Worm (Caenorhabditis elegans) whole organism, late embryonic: ENCODE data around the gene C03B1.1.

Experiments used
- C08G9.2 ChIP-seq: sonication (generic microtip); optimal IDR thresholded peaks from 2 replicates; lab custom pipeline; 2016; ENCODE audit warnings: mild to moderate bottlenecking, missing genetic modification characterization, moderate library complexity, missing compliant biosample characterization
- F13H6.1 ChIP-seq: sonication (generic microtip); optimal IDR thresholded peaks from 2 replicates; lab custom pipeline; 2016; ENCODE audit warnings: missing genetic modification characterization, missing compliant biosample characterization
- K02D7.2 ChIP-seq: sonication (generic microtip); optimal IDR thresholded peaks from 2 replicates; lab custom pipeline; 2017; ENCODE audit warnings: mild to moderate bottlenecking, missing genetic modification characterization, missing compliant biosample characterization
- T23F11.4 ChIP-seq: fragments of 200-800 bp; sonication (Bioruptor generic); optimal IDR thresholded peaks from 2 replicates; lab custom pipeline; 2018; ENCODE audit warnings: mild to moderate bottlenecking, missing genetic modification characterization, missing compliant biosample characterization
- Y22D7AL.16 ChIP-seq: sonication (generic microtip); optimal IDR thresholded peaks from 2 replicates; lab custom pipeline; 2016; ENCODE audit warnings: missing genetic modification characterization, missing compliant biosample characterization
- ahr-1 ChIP-seq: sonication (generic microtip); optimal IDR thresholded peaks from 2 replicates; lab custom pipeline; 2016; ENCODE audit warnings: missing genetic modification characterization, missing compliant biosample characterization
- ama-1 ChIP-seq: fragments of 150-350 bp; optimal IDR thresholded peaks from 2 replicates; lab custom pipeline; 2014
- ceh-19 ChIP-seq: fragments of 200-800 bp; sonication (Bioruptor generic); optimal IDR thresholded peaks from 2 replicates; lab custom pipeline; 2018; ENCODE audit warnings: mild to moderate bottlenecking, missing genetic modification characterization, missing compliant biosample characterization
- ceh-2 ChIP-seq: sonication (generic microtip); optimal IDR thresholded peaks from 2 replicates; lab custom pipeline; 2016; ENCODE audit warnings: missing genotype, missing genetic modification characterization, missing compliant biosample characterization
- ceh-24 ChIP-seq: sonication (generic microtip); optimal IDR thresholded peaks from 2 replicates; lab custom pipeline; 2016; ENCODE audit warnings: mild to moderate bottlenecking, missing genetic modification characterization, missing compliant biosample characterization
- ceh-30 ChIP-seq: fragments of 150-350 bp; optimal IDR thresholded peaks from 2 replicates; lab custom pipeline; 2014; ENCODE audit warnings: missing biosample characterization, missing genetic modification characterization
- ceh-31 ChIP-seq: sonication (generic microtip); optimal IDR thresholded peaks from 2 replicates; lab custom pipeline; 2016; ENCODE audit warnings: missing genetic modification characterization, missing compliant biosample characterization
- ceh-48 ChIP-seq: sonication (generic microtip); optimal IDR thresholded peaks from 2 replicates; lab custom pipeline; 2016; ENCODE audit warnings: missing genetic modification characterization, inconsistent platforms, missing compliant biosample characterization
- che-1 ChIP-seq: sonication (generic microtip); optimal IDR thresholded peaks from 2 replicates; lab custom pipeline; 2016; ENCODE audit warnings: mild to moderate bottlenecking, missing genetic modification characterization, missing compliant biosample characterization
- dve-1 ChIP-seq: sonication (generic microtip); optimal IDR thresholded peaks from 2 replicates; lab custom pipeline; 2017; ENCODE audit warnings: antibody characterized with exemption, mild to moderate bottlenecking, missing genetic modification characterization, missing compliant biosample characterization
- ets-4 ChIP-seq: sonication (generic microtip); optimal IDR thresholded peaks from 2 replicates; lab custom pipeline; 2016; ENCODE audit warnings: missing genetic modification characterization, missing compliant biosample characterization
- eyg-1 ChIP-seq: sonication (generic microtip); optimal IDR thresholded peaks from 2 replicates; lab custom pipeline; 2016; ENCODE audit warnings: missing genotype, missing genetic modification characterization, missing compliant biosample characterization
- fax-1 ChIP-seq: sonication (generic microtip); optimal IDR thresholded peaks from 2 replicates; lab custom pipeline; 2016; ENCODE audit warnings: missing genotype, missing genetic modification characterization, missing compliant biosample characterization
- fkh-10 ChIP-seq: fragments of 150-350 bp; optimal IDR thresholded peaks from 2 replicates; lab custom pipeline; 2014; ENCODE audit warnings: missing biosample characterization, missing genetic modification reagents, missing genetic modification characterization
- fkh-6 ChIP-seq: sonication (generic microtip); optimal IDR thresholded peaks from 2 replicates; lab custom pipeline; 2016; ENCODE audit warnings: missing genetic modification characterization, missing compliant biosample characterization
- hlh-15 ChIP-seq: sonication (generic microtip); optimal IDR thresholded peaks from 2 replicates; lab custom pipeline; 2016; ENCODE audit warnings: missing genetic modification characterization, missing compliant biosample characterization
- hlh-30 ChIP-seq: sonication (generic microtip); optimal IDR thresholded peaks from 2 replicates; lab custom pipeline; 2017; ENCODE audit warnings: antibody characterized with exemption, missing genetic modification characterization, missing compliant biosample characterization; ENCODE audit not compliant: insufficient read depth
- hlh-8 ChIP-seq: sonication (generic microtip); optimal IDR thresholded peaks from 2 replicates; lab custom pipeline; 2016; ENCODE audit warnings: missing genotype, missing genetic modification characterization, missing compliant biosample characterization
- lim-6 ChIP-seq: sonication (generic microtip); optimal IDR thresholded peaks from 2 replicates; lab custom pipeline; 2016; ENCODE audit warnings: missing genetic modification characterization, missing compliant biosample characterization
- lin-11 ChIP-seq: fragments of 200-800 bp; sonication (Bioruptor generic); optimal IDR thresholded peaks from 2 replicates; lab custom pipeline; 2018; ENCODE audit warnings: mild to moderate bottlenecking, missing genetic modification characterization, missing compliant biosample characterization
- nhr-11 ChIP-seq: fragments of 150-350 bp; optimal IDR thresholded peaks from 2 replicates; lab custom pipeline; 2014; ENCODE audit warnings: missing biosample characterization, missing genetic modification characterization
- nhr-232 ChIP-seq: sonication (generic microtip); optimal IDR thresholded peaks from 2 replicates; lab custom pipeline; 2016; ENCODE audit warnings: missing genetic modification characterization, missing compliant biosample characterization
- npax-4 ChIP-seq: sonication (generic microtip); optimal IDR thresholded peaks from 2 replicates; lab custom pipeline; 2016; ENCODE audit warnings: missing genetic modification characterization, missing compliant biosample characterization
- odd-2 ChIP-seq: sonication (generic microtip); optimal IDR thresholded peaks from 2 replicates; lab custom pipeline; 2017; ENCODE audit warnings: antibody characterized with exemption, mild to moderate bottlenecking, missing genetic modification characterization, missing compliant biosample characterization
- pax-1 ChIP-seq: fragments of 150-350 bp; optimal IDR thresholded peaks from 2 replicates; lab custom pipeline; 2014; ENCODE audit warnings: missing biosample characterization, missing genetic modification characterization
- pha-4 ChIP-seq: fragments of 150-350 bp; optimal IDR thresholded peaks from 2 replicates; lab custom pipeline; 2018; ENCODE audit warnings: missing biosample characterization, missing genetic modification reagents, missing genetic modification characterization
- ref-2 ChIP-seq: sonication (generic microtip); optimal IDR thresholded peaks from 2 replicates; lab custom pipeline; 2016; ENCODE audit warnings: missing genetic modification characterization, missing compliant biosample characterization
- sdc-2 ChIP-seq: sonication (generic microtip); optimal IDR thresholded peaks from 2 replicates; lab custom pipeline; 2016; ENCODE audit warnings: missing genotype, missing genetic modification characterization, missing compliant biosample characterization
- sox-4 ChIP-seq: sonication (generic microtip); optimal IDR thresholded peaks from 2 replicates; lab custom pipeline; 2017; ENCODE audit warnings: mild to moderate bottlenecking, missing genetic modification characterization, inconsistent platforms, missing compliant biosample characterization
- syd-9 ChIP-seq: sonication (generic microtip); optimal IDR thresholded peaks from 2 replicates; lab custom pipeline; 2016; ENCODE audit warnings: mild to moderate bottlenecking, missing genetic modification characterization, moderate library complexity, missing compliant biosample characterization
- tbx-7 ChIP-seq: sonication (generic microtip); optimal IDR thresholded peaks from 2 replicates; lab custom pipeline; 2016; ENCODE audit warnings: missing genotype, missing genetic modification characterization, missing compliant biosample characterization
- ttx-3 ChIP-seq: sonication (generic microtip); optimal IDR thresholded peaks from 2 replicates; lab custom pipeline; 2016; ENCODE audit warnings: missing genetic modification reagents, missing genetic modification characterization, missing compliant biosample characterization
- unc-3 ChIP-seq, 2 experiments: fragments of 200-800 bp in 1 of 2; sonication (Bioruptor generic) in 1 of 2; sonication (generic microtip) in 1 of 2; conservative IDR thresholded peaks in 1 of 2; optimal IDR thresholded peaks in 1 of 2; 2 replicates each; pipeline versions ENCODE4 v1.3.6 to Lab custom; 2016 to 2022; ENCODE audit warnings: missing compliant biosample characterization in 2 of 2, missing genetic modification characterization in 2 of 2, missing genetic modification reagents in 1 of 2
- unc-42 ChIP-seq: sonication (generic microtip); optimal IDR thresholded peaks from 2 replicates; lab custom pipeline; 2016; ENCODE audit warnings: missing genotype, missing genetic modification characterization, missing compliant biosample characterization
- unc-55 ChIP-seq: sonication (generic microtip); optimal IDR thresholded peaks from 2 replicates; lab custom pipeline; 2017; ENCODE audit warnings: missing biosample characterization, missing genetic modification reagents, missing genetic modification characterization
- zip-5 ChIP-seq: sonication (generic microtip); optimal IDR thresholded peaks from 2 replicates; lab custom pipeline; 2016; ENCODE audit warnings: missing genetic modification characterization, missing compliant biosample characterization

The C03B1.1 gene

ce11 chrX:6341513-6341912, 33.0 kb upstream of the C03B1.1 start, which contains the start of gene C03B1.7:
TSS of gene C03B1.7 (plus strand) at chrX:6341813.
- TF ChIP-seq dve-1 (no peak), ttx-3 (no peak), ceh-2 (tag; lab: Kevin White, UChicago) (no peak), fkh-6 (no peak), unc-3 (GFP tag; conservative IDR thresholded peaks at IDR 0.05; lab: Robert Waterston, UW) (no peak), unc-3 (tag; optimal IDR thresholded peaks at IDR 0.05; lab: Kevin White, UChicago) (no peak), npax-4 (tag; lab: Kevin White, UChicago) (no peak), ahr-1 (no peak), pha-4 (tag; lab: Kevin White, UChicago) (no peak), ceh-24 (tag; lab: Kevin White, UChicago) (no peak), unc-55 (GFP tag; lab: Kevin White, UChicago) (no peak), ama-1 (lab: Kevin White, UChicago) (no peak), nhr-11 (tag; lab: Kevin White, UChicago) (no peak), fax-1 (tag; lab: Kevin White, UChicago) (no peak), Y22D7AL.16 (no peak), hlh-15 (tag; lab: Kevin White, UChicago) (no peak), che-1 (tag; lab: Kevin White, UChicago) (no peak), hlh-30 (tag; lab: Kevin White, UChicago) (no peak), fkh-10 (GFP tag; lab: Kevin White, UChicago) (no peak), syd-9 (no peak)

- no peak for TF ChIP-seq tbx-7 (tag; lab: Kevin White, UChicago)
- no peak for TF ChIP-seq ceh-2 (tag; lab: Kevin White, UChicago)
- no peak for TF ChIP-seq lim-6 (tag; lab: Kevin White, UChicago)
- TF ChIP-seq sox-4 (tag; lab: Kevin White, UChicago), result no peak
- TF ChIP-seq eyg-1 (tag; lab: Kevin White, UChicago), result no peak
- TF ChIP-seq npax-4 (tag; lab: Kevin White, UChicago), result no peak
- no peak for TF ChIP-seq syd-9
- no peak for TF ChIP-seq C08G9.2 (tag; lab: Kevin White, UChicago)
- TF ChIP-seq ceh-24 (tag; lab: Kevin White, UChicago), result no peak
- no peak for TF ChIP-seq odd-2
- TF ChIP-seq lin-11 (tag; lab: Kevin White, UChicago), result no peak
- TF ChIP-seq fkh-10 (GFP tag; lab: Kevin White, UChicago), result no peak
- TF ChIP-seq unc-42, result no peak
Measured at ce11 chrX:6345785-6346184, 28.8 kb upstream of the C03B1.1 start.

- no peak for TF ChIP-seq unc-55 (GFP tag; lab: Kevin White, UChicago)
- TF ChIP-seq hlh-8 (tag; lab: Kevin White, UChicago), result no peak
- no peak for TF ChIP-seq ref-2 (tag; lab: Kevin White, UChicago)
- no peak for TF ChIP-seq unc-3 (GFP tag; conservative IDR thresholded peaks at IDR 0.05; lab: Robert Waterston, UW)
- TF ChIP-seq unc-3 (tag; optimal IDR thresholded peaks at IDR 0.05; lab: Kevin White, UChicago), result no peak
- no peak for TF ChIP-seq T23F11.4 (GFP tag; lab: Kevin White, UChicago)
- no peak for TF ChIP-seq K02D7.2 (tag; lab: Kevin White, UChicago)
- TF ChIP-seq ttx-3, result no peak
- TF ChIP-seq ceh-30 (tag; lab: Kevin White, UChicago), result no peak
- no peak for TF ChIP-seq ceh-19 (GFP tag; lab: Kevin White, UChicago)
- TF ChIP-seq F13H6.1 (tag; lab: Kevin White, UChicago), result no peak
- no peak for TF ChIP-seq pax-1 (tag; lab: Kevin White, UChicago)
- TF ChIP-seq ets-4 (tag; lab: Kevin White, UChicago), result no peak
- TF ChIP-seq ceh-31, result no peak
- no peak for TF ChIP-seq lin-11 (tag; lab: Kevin White, UChicago)
- TF ChIP-seq nhr-232, result no peak
- no peak for TF ChIP-seq ceh-48 (tag; lab: Kevin White, UChicago)
- TF ChIP-seq sdc-2 (tag; lab: Kevin White, UChicago), result no peak
- no peak for TF ChIP-seq zip-5 (tag; lab: Kevin White, UChicago)
- no peak for TF ChIP-seq odd-2
Measured at ce11 chrX:6347013-6347412, 27.5 kb upstream of the C03B1.1 start, which contains the start of gene C03B1.9. TSS of gene C03B1.9 (minus strand) at chrX:6347113.
